Fruit fly (Drosophila melanogaster) whole organism, embryonic: ENCODE data around the gene CG32767.
A peak's percentile ranks its signal among the peaks of the same experiment; 100 is the strongest.

Source experiments
- ATbp ChIP-seq: fragments of 200-800 bp; sonication (Bioruptor generic); optimal IDR thresholded peaks from 2 replicates; lab custom pipeline; 2017; ENCODE audit warnings: missing biosample characterization, mild to moderate bottlenecking, missing genetic modification characterization, missing genetic modification reagents
- Abd-B ChIP-seq: fragments of 200-800 bp; sonication (Bioruptor generic); optimal IDR thresholded peaks from 2 replicates; lab custom pipeline; 2018; ENCODE audit warnings: missing biosample characterization, mild to moderate bottlenecking, missing genetic modification characterization, moderate library complexity
- Atf6 ChIP-seq: fragments of 200-800 bp; sonication (Bioruptor generic); IDR thresholded peaks from 2 replicates; pipeline ENCODE4 v1.3.6; 2022; ENCODE audit warnings: missing biosample characterization, missing genetic modification characterization
- CG11398 ChIP-seq: fragments of 200-800 bp; sonication (Bioruptor generic); optimal IDR thresholded peaks from 2 replicates; lab custom pipeline; 2016; ENCODE audit warnings: missing biosample characterization, missing genetic modification characterization
- CG11695 ChIP-seq: fragments of 200-800 bp; sonication (Bioruptor generic); IDR thresholded peaks from 3 replicates; pipeline ENCODE4 v1.3.6; 2022; ENCODE audit warnings: missing biosample characterization, missing genetic modification characterization
- CG12071 ChIP-seq: fragments of 200-800 bp; sonication (Bioruptor generic); optimal IDR thresholded peaks from 3 replicates; lab custom pipeline; 2018; ENCODE audit warnings: missing biosample characterization, mild to moderate bottlenecking, missing genetic modification characterization
- CG14014 ChIP-seq: fragments of 200-800 bp; sonication (Bioruptor generic); IDR thresholded peaks from 2 replicates; pipeline ENCODE4 v1.3.6; 2022; ENCODE audit warnings: missing biosample characterization, missing genetic modification characterization
- CG18476 ChIP-seq: fragments of 200-800 bp; sonication (Bioruptor generic); optimal IDR thresholded peaks from 2 replicates; lab custom pipeline; 2016; ENCODE audit warnings: missing biosample characterization, mild to moderate bottlenecking, missing genetic modification characterization
- CG2116 ChIP-seq: fragments of 200-800 bp; sonication (Bioruptor generic); optimal IDR thresholded peaks from 3 replicates; lab custom pipeline; 2018; ENCODE audit warnings: missing biosample characterization, mild to moderate bottlenecking, missing genetic modification characterization
- CG2199 ChIP-seq: fragments of 200-800 bp; sonication (Bioruptor generic); IDR thresholded peaks from 3 replicates; pipeline ENCODE4 v1.3.6; 2022; ENCODE audit warnings: missing biosample characterization, missing genetic modification characterization
- CG31224 ChIP-seq: fragments of 200-800 bp; sonication (Bioruptor generic); IDR thresholded peaks from 2 replicates; pipeline ENCODE4 v1.3.6; 2022; ENCODE audit warnings: missing biosample characterization, missing genetic modification characterization
- CG31365 ChIP-seq: fragments of 200-800 bp; sonication (Bioruptor generic); optimal IDR thresholded peaks from 2 replicates; lab custom pipeline; 2018; ENCODE audit warnings: missing biosample characterization, mild to moderate bottlenecking, missing genetic modification characterization
- CG31441 ChIP-seq: fragments of 200-800 bp; sonication (Bioruptor generic); IDR thresholded peaks from 2 replicates; pipeline ENCODE4 v1.3.6; 2022; ENCODE audit warnings: missing biosample characterization, missing genetic modification characterization
- CG3407 ChIP-seq: fragments of 200-800 bp; sonication (Bioruptor generic); optimal IDR thresholded peaks from 2 replicates; lab custom pipeline; 2018; ENCODE audit warnings: missing biosample characterization, mild to moderate bottlenecking, missing genetic modification characterization
- CG4707 ChIP-seq: fragments of 200-800 bp; sonication (Bioruptor generic); optimal IDR thresholded peaks from 2 replicates; lab custom pipeline; 2018; ENCODE audit warnings: missing biosample characterization, mild to moderate bottlenecking, missing genetic modification characterization, moderate library complexity
- CG5245 ChIP-seq: fragments of 200-800 bp; sonication (Bioruptor generic); optimal IDR thresholded peaks from 3 replicates; lab custom pipeline; 2016; ENCODE audit warnings: missing biosample characterization, missing genetic modification characterization
- CG6765 ChIP-seq: fragments of 200-800 bp; sonication (Bioruptor generic); optimal IDR thresholded peaks from 3 replicates; lab custom pipeline; 2017; ENCODE audit warnings: missing biosample characterization, mild to moderate bottlenecking, missing genetic modification characterization
- CG8765 ChIP-seq: fragments of 200-800 bp; sonication (Bioruptor generic); IDR thresholded peaks from 2 replicates; pipeline ENCODE4 v1.3.6; 2022; ENCODE audit warnings: missing biosample characterization, missing genetic modification characterization
- CG8924 ChIP-seq: fragments of 200-800 bp; optimal IDR thresholded peaks from 3 replicates; lab custom pipeline; 2019; ENCODE audit warnings: missing biosample characterization, mild to moderate bottlenecking, missing genetic modification characterization, moderate library complexity
- CTCF ChIP-seq: fragments of 200-800 bp; sonication (Bioruptor generic); optimal IDR thresholded peaks from 2 replicates; lab custom pipeline; 2017; ENCODE audit warnings: missing biosample characterization, mild to moderate bottlenecking, missing genetic modification characterization, moderate library complexity
- D ChIP-seq, 2 experiments: fragments of 200-800 bp in 1 of 2; fragments of >200 bp in 1 of 2; sonication (Bioruptor generic) in 1 of 2; optimal IDR thresholded peaks; 2 replicates in 1 of 2; 3 replicates in 1 of 2; lab custom pipeline; 2017; ENCODE audit warnings: mild to moderate bottlenecking in 1 of 2, missing biosample characterization in 1 of 2, missing genetic modification characterization in 1 of 2, missing genetic modification reagents in 1 of 2
- Drgx ChIP-seq: fragments of 200-800 bp; sonication (Bioruptor generic); IDR thresholded peaks from 2 replicates; pipeline ENCODE4 v1.3.6; 2022; ENCODE audit warnings: missing biosample characterization, missing genetic modification characterization
- E2f2 ChIP-seq: fragments of 200-800 bp; sonication (Bioruptor generic); IDR thresholded peaks from 2 replicates; pipeline ENCODE4 v1.3.6; 2022; ENCODE audit warnings: missing biosample characterization, missing genetic modification characterization
- Meics ChIP-seq: fragments of 200-800 bp; sonication (Bioruptor generic); optimal IDR thresholded peaks from 2 replicates; lab custom pipeline; 2017; ENCODE audit warnings: missing biosample characterization, mild to moderate bottlenecking, missing genetic modification characterization
- Nf-YC ChIP-seq: fragments of 200-800 bp; optimal IDR thresholded peaks from 3 replicates; lab custom pipeline; 2019; ENCODE audit warnings: missing biosample characterization, mild to moderate bottlenecking, missing genetic modification characterization, moderate library complexity
- Oli ChIP-seq: fragments of 200-800 bp; sonication (Bioruptor generic); optimal IDR thresholded peaks from 2 replicates; lab custom pipeline; 2018; ENCODE audit warnings: missing biosample characterization, mild to moderate bottlenecking, missing genetic modification characterization, moderate library complexity
- PHDP ChIP-seq: fragments of 200-800 bp; sonication (Bioruptor generic); optimal IDR thresholded peaks from 3 replicates; lab custom pipeline; 2018; ENCODE audit warnings: missing biosample characterization, mild to moderate bottlenecking, missing genetic modification characterization, moderate library complexity
- Rfx ChIP-seq: fragments of 200-800 bp; sonication (Bioruptor generic); IDR thresholded peaks from 2 replicates; pipeline ENCODE4 v1.3.6; 2022; ENCODE audit warnings: missing biosample characterization, missing genetic modification characterization
- Scr ChIP-seq: fragments of 200-800 bp; sonication (Bioruptor generic); IDR thresholded peaks from 2 replicates; pipeline ENCODE4 v1.3.6; 2022; ENCODE audit warnings: missing biosample characterization, missing genetic modification characterization; ENCODE audit not compliant: partially characterized antibody
- bab2 ChIP-seq: fragments of 200-800 bp; sonication (Bioruptor generic); optimal IDR thresholded peaks from 2 replicates; lab custom pipeline; 2016; ENCODE audit warnings: missing biosample characterization, missing genetic modification characterization
- caup ChIP-seq: fragments of 200-800 bp; sonication (Bioruptor generic); optimal IDR thresholded peaks from 3 replicates; lab custom pipeline; 2017; ENCODE audit warnings: missing biosample characterization, mild to moderate bottlenecking, missing genetic modification characterization, moderate library complexity; ENCODE audit not compliant: severe bottlenecking
- croc ChIP-seq: fragments of 200-800 bp; sonication (Bioruptor generic); conservative IDR thresholded peaks from 3 replicates; pipeline ENCODE4 v1.3.6; 2022; ENCODE audit warnings: missing biosample characterization, missing genetic modification characterization
- en ChIP-seq: fragments of 200-800 bp; sonication (Bioruptor generic); optimal IDR thresholded peaks from 2 replicates; lab custom pipeline; 2016; ENCODE audit warnings: missing biosample characterization, missing genetic modification characterization
- eve ChIP-seq, 2 experiments: fragments of >200 bp; optimal IDR thresholded peaks; 2 replicates each; lab custom pipeline; 2017; ENCODE audit warnings: missing biosample characterization in 2 of 2, missing genetic modification characterization in 2 of 2
- grau ChIP-seq: fragments of 200-800 bp; optimal IDR thresholded peaks from 3 replicates; lab custom pipeline; 2019; ENCODE audit warnings: missing biosample characterization, mild to moderate bottlenecking, missing genetic modification characterization, moderate library complexity
- ham ChIP-seq: fragments of 200-800 bp; sonication (Bioruptor generic); IDR thresholded peaks from 2 replicates; pipeline ENCODE4 v1.3.6; 2022; ENCODE audit warnings: missing biosample characterization, missing genetic modification characterization
- ind ChIP-seq: fragments of 200-800 bp; sonication (Bioruptor generic); optimal IDR thresholded peaks from 3 replicates; lab custom pipeline; 2016; ENCODE audit warnings: missing biosample characterization, missing genetic modification characterization
- maf-S ChIP-seq: fragments of 200-800 bp; sonication (Bioruptor generic); optimal IDR thresholded peaks from 2 replicates; lab custom pipeline; 2016; ENCODE audit warnings: missing biosample characterization, missing genetic modification characterization
- org-1 ChIP-seq: fragments of 200-800 bp; sonication (Bioruptor generic); optimal IDR thresholded peaks from 2 replicates; lab custom pipeline; 2017; ENCODE audit warnings: missing biosample characterization, missing genetic modification characterization
- prd ChIP-seq, 3 experiments: fragments of >200 bp in 2 of 3; fragments of 200-800 bp in 1 of 3; sonication (Bioruptor generic) in 1 of 3; optimal IDR thresholded peaks in 2 of 3; IDR thresholded peaks in 1 of 3; 2 replicates in 2 of 3; 3 replicates in 1 of 3; pipeline versions ENCODE4 v1.3.6 to Lab custom; 2017 to 2022; ENCODE audit warnings: missing biosample characterization in 1 of 3, missing genetic modification characterization in 1 of 3
- sd ChIP-seq: fragments of 200-800 bp; sonication (Bioruptor generic); optimal IDR thresholded peaks from 3 replicates; lab custom pipeline; 2018; ENCODE audit warnings: missing biosample characterization, mild to moderate bottlenecking, missing genetic modification characterization, moderate library complexity
- sens ChIP-seq: fragments of 200-800 bp; sonication (Bioruptor generic); peaks from one replicate; lab custom pipeline; 2016; ENCODE audit warnings: missing biosample characterization, missing genetic modification characterization
- slp2 ChIP-seq: fragments of 200-800 bp; sonication (Bioruptor generic); optimal IDR thresholded peaks from 2 replicates; lab custom pipeline; 2016; ENCODE audit warnings: missing biosample characterization, missing genetic modification characterization
- so ChIP-seq: fragments of 200-800 bp; sonication (Bioruptor generic); IDR thresholded peaks from 3 replicates; pipeline ENCODE4 v1.3.6; 2022; ENCODE audit warnings: missing biosample characterization, missing genetic modification characterization
- tgo ChIP-seq: fragments of 200-800 bp; sonication (Bioruptor generic); IDR thresholded peaks from 3 replicates; pipeline ENCODE4 v1.3.6; 2022; ENCODE audit warnings: missing biosample characterization, missing genetic modification characterization
- unpg ChIP-seq: fragments of 200-800 bp; sonication (Bioruptor generic); optimal IDR thresholded peaks from 3 replicates; lab custom pipeline; 2018; ENCODE audit warnings: missing biosample characterization, mild to moderate bottlenecking, missing genetic modification characterization, moderate library complexity
- wdn ChIP-seq: fragments of 200-800 bp; sonication (Bioruptor generic); IDR thresholded peaks from 2 replicates; pipeline ENCODE4 v1.3.6; 2022; ENCODE audit warnings: missing biosample characterization, missing genetic modification characterization
- wek ChIP-seq: fragments of 200-800 bp; sonication (Bioruptor generic); optimal IDR thresholded peaks from 3 replicates; lab custom pipeline; 2018; ENCODE audit warnings: missing biosample characterization, mild to moderate bottlenecking, missing genetic modification characterization, moderate library complexity
- yki ChIP-seq: fragments of >200 bp; optimal IDR thresholded peaks from 3 replicates; lab custom pipeline; 2018

Gene CG32767

dm6 chrX:5085964-5086707 is 1.6 kb upstream of the CG32767 start (continued):
- TF ChIP-seq en (GFP tag; lab: Kevin White, UChicago) (peak; percentile 12), CG14014 (GFP tag; lab: Robert Waterston, UW) (no peak), PHDP (peak; percentile 39), yki (peak; percentile 93), Abd-B (peak; percentile 22), CG2116 (GFP tag; lab: Kevin White, UChicago) (no peak), so (GFP tag; lab: Robert Waterston, UW) (no peak), prd (optimal IDR thresholded peaks at IDR 0.05; lab: Kevin White, UChicago) (no peak), prd (GFP tag; IDR thresholded peaks at IDR 0.05; lab: Robert Waterston, UW) (peak; percentile 43; the same call in 1 of the 3 replicates), wek (GFP tag; lab: Kevin White, UChicago) (no peak), slp2 (peak; percentile 31), CG11695 (GFP tag; lab: Robert Waterston, UW) (no peak), CG3407 (GFP tag; lab: Kevin White, UChicago) (peak; percentile 6), bab2 (GFP tag; lab: Kevin White, UChicago) (no peak), CG2199 (no peak), ind (peak; percentile 28), CG5245 (GFP tag; lab: Kevin White, UChicago) (peak; percentile 7), grau (tag; lab: Kevin White, UChicago) (peak; percentile 86), CG8924 (tag; lab: Kevin White, UChicago) (peak; percentile 56), maf-S (no peak), wdn (GFP tag; lab: Robert Waterston, UW) (no peak), CG31441 (GFP tag; lab: Robert Waterston, UW) (peak; percentile 31; the same call in 1 of the 2 replicates), ATbp (GFP tag; lab: Kevin White, UChicago) (peak; percentile 40), Oli (peak; percentile 44), org-1 (GFP tag; lab: Kevin White, UChicago) (peak; percentile 27), ham (GFP tag; lab: Robert Waterston, UW) (no peak), Nf-YC (tag; lab: Kevin White, UChicago) (peak; percentile 21), CG31365 (tag; lab: Kevin White, UChicago) (peak; percentile 17), sens (GFP tag; lab: Kevin White, UChicago) (peak; percentile 66), CG8765 (GFP tag; lab: Robert Waterston, UW) (no peak), Drgx (0 out of 2 replicates have a peak, but pooled peaks have one; percentile 22), CG11398 (GFP tag; lab: Kevin White, UChicago) (no peak), CG4707 (GFP tag; lab: Kevin White, UChicago) (peak; percentile 60), CTCF (peak; percentile 73), CG12071 (GFP tag; lab: Kevin White, UChicago) (no peak), Rfx (GFP tag; lab: Robert Waterston, UW) (peak; percentile 29), E2f2 (GFP tag; lab: Robert Waterston, UW) (no peak), D (optimal IDR thresholded peaks at IDR 0.05; lab: Kevin White, UChicago) (no peak), D (GFP tag; optimal IDR thresholded peaks at IDR 0.05; lab: Kevin White, UChicago) (peak; percentile 17), CG31224 (GFP tag; lab: Robert Waterston, UW) (peak; percentile 29; the same call in 1 of the 2 replicates), eve (GFP tag; optimal IDR thresholded peaks at IDR 0.05; lab: Kevin White, UChicago) (peak in 1 of 2 experiments; percentile 87), caup (GFP tag; lab: Kevin White, UChicago) (peak; percentile 26), Meics (GFP tag; lab: Kevin White, UChicago) (peak; percentile 46), Atf6 (peak; percentile 16; the same call in 1 of the 2 replicates), CG6765 (no peak), tgo (GFP tag; lab: Robert Waterston, UW) (peak; percentile 32; the same call in 1 of the 3 replicates), Scr (GFP tag; lab: Robert Waterston, UW) (no peak), unpg (GFP tag; lab: Kevin White, UChicago) (peak; percentile 21), sd (tag; lab: Kevin White, UChicago) (no peak), croc (GFP tag; lab: Robert Waterston, UW) (no peak), CG18476 (GFP tag; lab: Kevin White, UChicago) (peak; percentile 25)
